Worm (Caenorhabditis elegans) whole organism, L2 larva: ENCODE measurements around the gene abf-6.

Experiments
- F13H6.1 ChIP-seq: sonication (generic microtip); optimal IDR thresholded peaks from 2 replicates; lab custom pipeline; 2016; ENCODE audit warnings: missing genetic modification characterization, missing compliant biosample characterization
- R02D3.7 ChIP-seq: fragments of 150-350 bp; optimal IDR thresholded peaks from 2 replicates; lab custom pipeline; 2014; ENCODE audit warnings: missing biosample characterization, missing genetic modification characterization
- ZK546.5 ChIP-seq: sonication (generic microtip); optimal IDR thresholded peaks from 2 replicates; lab custom pipeline; 2017; ENCODE audit warnings: missing biosample characterization, missing genetic modification characterization
- aly-2 ChIP-seq: fragments of 150-350 bp; optimal IDR thresholded peaks from 2 replicates; lab custom pipeline; 2014; ENCODE audit warnings: missing biosample characterization, missing genetic modification characterization
- ama-1 ChIP-seq: fragments of 150-350 bp; optimal IDR thresholded peaks from 2 replicates; lab custom pipeline; 2018; ENCODE audit warnings: inconsistent platforms
- ceh-82 ChIP-seq: fragments of 150-350 bp; optimal IDR thresholded peaks from 2 replicates; lab custom pipeline; 2014; ENCODE audit warnings: missing biosample characterization, missing genetic modification characterization
- crh-2 ChIP-seq: sonication (generic microtip); optimal IDR thresholded peaks from 2 replicates; lab custom pipeline; 2017; ENCODE audit warnings: missing biosample characterization, missing genetic modification characterization
- egl-27 ChIP-seq: sonication (generic microtip); optimal IDR thresholded peaks from 3 replicates; lab custom pipeline; 2017; ENCODE audit warnings: missing biosample characterization, missing genetic modification reagents, missing genetic modification characterization
- elt-3 ChIP-seq: sonication (generic microtip); optimal IDR thresholded peaks from 2 replicates; lab custom pipeline; 2017; ENCODE audit warnings: missing biosample characterization, missing genetic modification characterization
- fos-1 ChIP-seq: fragments of 150-350 bp; optimal IDR thresholded peaks from 2 replicates; lab custom pipeline; 2014; ENCODE audit warnings: missing biosample characterization, missing genetic modification characterization
- nhr-11 ChIP-seq: fragments of 150-350 bp; optimal IDR thresholded peaks from 2 replicates; lab custom pipeline; 2014; ENCODE audit warnings: missing biosample characterization, missing genetic modification characterization
- unc-39 ChIP-seq: fragments of 150-350 bp; optimal IDR thresholded peaks from 2 replicates; lab custom pipeline; 2014; ENCODE audit warnings: missing biosample characterization, missing genetic modification characterization
- unc-55 ChIP-seq: fragments of 150-350 bp; sonication (generic microtip); optimal IDR thresholded peaks from 3 replicates; lab custom pipeline; 2014; ENCODE audit warnings: missing biosample characterization, missing genetic modification reagents, missing genetic modification characterization
- ztf-4 ChIP-seq: fragments of 150-350 bp; optimal IDR thresholded peaks from 2 replicates; lab custom pipeline; 2014; ENCODE audit warnings: missing biosample characterization, missing genetic modification characterization

- TF ChIP-seq ama-1 (lab: Kevin White, UChicago) (no peak), egl-27 (no peak), ZK546.5 (no peak), unc-39 (tag; lab: Kevin White, UChicago) (no peak), F13H6.1 (tag; lab: Kevin White, UChicago) (no peak), elt-3 (tag; lab: Kevin White, UChicago) (no peak), nhr-11 (no peak), aly-2 (no peak), ceh-82 (tag; lab: Kevin White, UChicago) (no peak), crh-2 (tag; lab: Kevin White, UChicago) (no peak), fos-1 (tag; lab: Kevin White, UChicago) (no peak), ztf-4 (tag; lab: Kevin White, UChicago) (no peak), R02D3.7 (no peak), unc-55 (GFP tag; lab: Kevin White, UChicago) (no peak)
These were observed 31.3 kb downstream of the abf-6 start for ce11 chrX:12825174-12825573.
